Worm (Caenorhabditis elegans): ENCODE results near the gene col-177.

DNA sequence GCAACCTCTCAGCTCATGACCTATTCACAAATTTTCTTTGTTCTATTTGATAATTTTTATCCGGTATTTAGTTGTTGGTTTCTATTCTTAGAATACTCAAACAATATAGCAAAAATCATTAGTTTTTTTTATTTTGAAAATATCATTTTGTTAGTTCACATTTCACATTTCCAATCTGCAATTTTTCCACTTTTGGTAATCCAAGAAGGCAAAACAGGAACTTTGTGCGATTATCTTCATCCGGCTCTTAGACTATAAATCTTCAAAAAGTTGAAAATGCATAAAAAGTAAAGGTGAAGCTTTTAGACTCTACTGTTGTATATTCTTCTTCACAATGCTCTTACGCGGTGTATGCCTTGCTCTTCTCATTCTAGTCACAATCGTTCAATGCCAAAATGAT lies 43.2 kb downstream of the col-177 start, which contains the start of gene nlp-19:
- no peak for TF ChIP-seq med-1 (GFP tag; optimal IDR thresholded peaks at IDR 0.05; ENCODE audit: insufficient read depth)
- no peak for TF ChIP-seq ztf-23 (GFP tag; IDR thresholded peaks at IDR 0.05)
- TF ChIP-seq klf-2 (GFP tag; conservative IDR thresholded peaks at IDR 0.05): no peak
- no peak for TF ChIP-seq T22C8.4 (GFP tag; IDR thresholded peaks at IDR 0.05)
- TF ChIP-seq flt-1 (GFP tag; IDR thresholded peaks at IDR 0.05): no peak
- no peak for TF ChIP-seq ztf-29 (GFP tag; IDR thresholded peaks at IDR 0.05)
- no peak for TF ChIP-seq tab-1 (GFP tag; IDR thresholded peaks at IDR 0.05)
- TF ChIP-seq ref-1 (GFP tag; conservative IDR thresholded peaks at IDR 0.05): no peak
- TF ChIP-seq cog-1 (tag; optimal IDR thresholded peaks at IDR 0.05): no peak
